Worm (Caenorhabditis elegans): ENCODE results near the gene F25B3.4.

DNA sequence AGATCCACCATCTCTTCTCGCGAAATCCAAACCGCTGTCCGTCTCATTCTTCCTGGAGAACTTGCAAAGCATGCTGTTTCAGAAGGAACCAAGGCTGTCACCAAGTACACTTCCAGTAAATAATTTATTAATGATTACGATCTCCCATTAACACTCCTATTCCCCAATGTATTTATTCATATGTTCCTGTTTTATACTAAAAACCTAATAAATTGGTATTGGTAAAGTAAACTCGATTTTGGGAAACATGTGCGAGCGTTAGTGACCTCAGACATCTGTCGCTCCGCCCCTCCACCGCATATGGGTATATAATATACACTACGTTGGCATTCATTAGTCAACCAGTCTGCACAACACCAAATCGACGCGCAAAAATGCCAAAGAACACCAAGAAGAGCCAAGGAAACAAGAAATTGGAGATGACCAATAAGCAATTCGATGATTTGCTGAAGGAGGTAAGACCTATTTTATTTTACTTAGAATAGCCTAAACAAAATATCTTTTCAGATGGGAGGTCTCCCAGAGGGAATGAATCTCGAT, 22.5 kb downstream of the F25B3.4 start, which contains the start of gene C50F4.6:
- no peak for TF ChIP-seq snpc-4 (tag; optimal IDR thresholded peaks at IDR 0.05)
- no peak for TF ChIP-seq lin-13 (GFP tag; optimal IDR thresholded peaks at IDR 0.05)
- no peak for TF ChIP-seq skn-1 (tag; optimal IDR thresholded peaks at IDR 0.05)
- TF ChIP-seq zag-1 (tag; optimal IDR thresholded peaks at IDR 0.05): no peak
- no peak for TF ChIP-seq pqm-1 (tag; optimal IDR thresholded peaks at IDR 0.05)
